Worm (Caenorhabditis elegans): ENCODE results near the gene gcy-18.

The gcy-18 gene

DNA sequence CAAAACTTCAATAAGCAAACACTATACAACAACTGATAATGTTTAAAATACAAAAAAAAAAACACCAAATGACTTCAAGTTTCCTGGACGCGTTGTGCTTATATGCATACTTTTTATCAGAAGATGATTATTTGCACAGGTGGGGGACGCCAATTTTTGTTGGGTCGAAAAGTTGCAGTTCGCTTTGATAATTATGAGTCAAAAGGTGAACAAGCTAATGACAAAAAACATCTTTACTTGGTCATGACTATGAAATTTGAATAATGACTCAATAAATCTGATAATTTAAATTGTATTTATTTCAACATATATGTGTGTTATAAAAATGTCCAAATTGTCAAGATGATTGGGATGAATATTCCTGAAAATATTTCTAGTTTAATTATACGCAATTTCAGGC, 23.3 kb downstream of the gcy-18 start, which contains the start of gene ZK896.4:
Gene ZK896.4, minus strand, starts transcription at position 101 of the 400 bp plus-strand sequence.
- TF ChIP-seq pax-1 (tag; optimal IDR thresholded peaks at IDR 0.05), result no peak
- TF ChIP-seq T23F11.4 (GFP tag; optimal IDR thresholded peaks at IDR 0.05), result no peak
- TF ChIP-seq che-1 (tag; optimal IDR thresholded peaks at IDR 0.05), result no peak
- TF ChIP-seq tbx-2 (tag; optimal IDR thresholded peaks at IDR 0.05), result no peak
- no peak for TF ChIP-seq nhr-232 (tag; optimal IDR thresholded peaks at IDR 0.05)
- TF ChIP-seq C38D4.7 (GFP tag; optimal IDR thresholded peaks at IDR 0.05), result no peak
- TF ChIP-seq lin-11 (tag; optimal IDR thresholded peaks at IDR 0.05), result no peak
- TF ChIP-seq nfya-1 (tag; optimal IDR thresholded peaks at IDR 0.05), result no peak
- no peak for TF ChIP-seq elt-2 (tag; optimal IDR thresholded peaks at IDR 0.05)
- TF ChIP-seq unc-3 (GFP tag; conservative IDR thresholded peaks at IDR 0.05), result no peak
- TF ChIP-seq unc-3 (tag; optimal IDR thresholded peaks at IDR 0.05), result no peak

- TF ChIP-seq K02D7.2 (tag; optimal IDR thresholded peaks at IDR 0.05) (no peak), pha-4 (tag; optimal IDR thresholded peaks at IDR 0.05) (no peak), nhr-11 (tag; optimal IDR thresholded peaks at IDR 0.05) (no peak), sdc-2 (tag; optimal IDR thresholded peaks at IDR 0.05) (no peak), ceh-2 (tag; optimal IDR thresholded peaks at IDR 0.05) (no peak)
Measured at ce11 chrIV:12886012-12886411, 26.1 kb downstream of the gcy-18 start.

DNA sequence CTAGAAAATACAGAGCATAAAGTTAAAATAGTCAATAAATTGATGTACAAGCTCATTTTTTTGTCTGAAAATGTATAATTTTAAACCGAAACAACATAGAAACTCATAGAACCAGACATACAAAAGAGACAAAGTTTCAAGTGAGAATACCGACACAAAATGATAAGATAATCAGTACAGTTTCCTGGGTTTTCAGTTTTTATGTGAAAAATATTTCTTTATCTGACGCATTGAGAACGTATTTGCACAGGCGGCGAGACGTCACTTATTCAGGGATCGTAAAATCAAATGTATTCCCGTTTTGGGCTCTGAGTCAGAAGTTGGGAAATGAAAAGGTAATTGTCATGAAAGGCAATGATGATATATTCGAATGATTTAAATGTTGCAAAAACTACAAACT, 30.5 kb downstream of the gcy-18 start, which contains the start of gene K08D8.6:
Gene K08D8.6, minus strand, starts transcription at position 64 of the 400 bp plus-strand sequence.
- peak; percentile 4 for TF ChIP-seq elt-2 (tag; optimal IDR thresholded peaks at IDR 0.05)
- TF ChIP-seq pag-3 (tag; optimal IDR thresholded peaks at IDR 0.05; ENCODE audit: borderline replicate concordance), result no peak

ce11 chrIV:12891080-12891479, 31.2 kb downstream of the gcy-18 start:
- TF ChIP-seq unc-86 (tag; optimal IDR thresholded peaks at IDR 0.05), result no peak
- no peak for TF ChIP-seq odd-2 (tag; optimal IDR thresholded peaks at IDR 0.05)
- no peak for TF ChIP-seq tbx-2 (tag; optimal IDR thresholded peaks at IDR 0.05)
- TF ChIP-seq pqm-1 (tag; optimal IDR thresholded peaks at IDR 0.05), result no peak
- no peak for TF ChIP-seq ceh-31 (tag; optimal IDR thresholded peaks at IDR 0.05)
- TF ChIP-seq rnt-1 (tag; optimal IDR thresholded peaks at IDR 0.05), result no peak
- TF ChIP-seq lim-6 (tag; optimal IDR thresholded peaks at IDR 0.05), result no peak
- no peak for TF ChIP-seq ttx-3 (tag; optimal IDR thresholded peaks at IDR 0.05)
- TF ChIP-seq che-1 (tag; optimal IDR thresholded peaks at IDR 0.05), result no peak
- TF ChIP-seq pha-4 (tag; optimal IDR thresholded peaks at IDR 0.05), result no peak
- no peak for TF ChIP-seq fax-1 (tag; optimal IDR thresholded peaks at IDR 0.05)
- no peak for TF ChIP-seq madf-2 (tag; optimal IDR thresholded peaks at IDR 0.05)
- TF ChIP-seq ceh-9 (tag; optimal IDR thresholded peaks at IDR 0.05), result no peak
- TF ChIP-seq hlh-6 (tag; optimal IDR thresholded peaks at IDR 0.05), result no peak
- TF ChIP-seq ceh-18 (tag; optimal IDR thresholded peaks at IDR 0.05), result no peak
- no peak for TF ChIP-seq ceh-6 (GFP tag; optimal IDR thresholded peaks at IDR 0.05)
- no peak for TF ChIP-seq ceh-14 (tag; optimal IDR thresholded peaks at IDR 0.05)
- no peak for TF ChIP-seq hlh-8 (tag; optimal IDR thresholded peaks at IDR 0.05)
- no peak for TF ChIP-seq nhr-11 (tag; optimal IDR thresholded peaks at IDR 0.05)
- TF ChIP-seq unc-42 (tag; optimal IDR thresholded peaks at IDR 0.05), result no peak

- no peak for TF ChIP-seq ceh-34 (tag; optimal IDR thresholded peaks at IDR 0.05)
- TF ChIP-seq gmeb-2 (tag; optimal IDR thresholded peaks at IDR 0.05), result no peak
- no peak for TF ChIP-seq pha-2 (tag; optimal IDR thresholded peaks at IDR 0.05)
- no peak for TF ChIP-seq ceh-45 (GFP tag; IDR thresholded peaks at IDR 0.05)
- TF ChIP-seq nfya-1 (tag; optimal IDR thresholded peaks at IDR 0.05), result no peak
- TF ChIP-seq unc-55 (GFP tag; optimal IDR thresholded peaks at IDR 0.05), result no peak
- no peak for TF ChIP-seq dmd-4 (tag; optimal IDR thresholded peaks at IDR 0.05; ENCODE audit: borderline replicate concordance)
- no peak for TF ChIP-seq C08G9.2 (tag; optimal IDR thresholded peaks at IDR 0.05)
Measured at ce11 chrIV:12892194-12892593, 32.3 kb downstream of the gcy-18 start, which contains the start of gene K08D8.1. Gene K08D8.1 (plus strand): TSS chrIV:12892494.
